Worm (Caenorhabditis elegans) whole organism, early embryonic: Measurements from ENCODE around the gene unc-96.

ENCODE experiments used
- ama-1 ChIP-seq: fragments of 150-350 bp; optimal IDR thresholded peaks from 2 replicates; lab custom pipeline; 2014
- hnd-1 ChIP-seq: sonication (generic microtip); optimal IDR thresholded peaks from 2 replicates; lab custom pipeline; 2016; ENCODE audit warnings: missing genetic modification characterization, missing compliant biosample characterization

DNA sequence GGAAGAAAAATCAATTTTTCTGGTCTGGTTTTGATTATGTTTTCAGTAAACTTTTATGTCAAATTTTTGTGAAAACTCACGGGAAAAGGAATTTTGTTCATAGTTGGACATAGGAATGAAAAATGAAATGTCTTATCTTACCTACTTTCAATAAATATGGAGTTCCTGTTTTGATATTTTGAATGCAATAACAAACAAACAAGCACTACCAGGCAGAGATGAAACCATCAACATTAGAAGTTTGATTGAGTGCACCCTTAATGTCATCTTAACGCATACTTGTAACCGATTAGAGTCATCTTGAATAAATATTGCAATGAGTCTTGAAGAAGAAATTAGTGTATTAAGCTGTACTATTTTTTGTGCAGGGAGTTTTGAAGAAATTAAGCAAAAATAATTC is 20.4 kb upstream of the unc-96 start, which contains the start of gene M6.11:
- TF ChIP-seq ama-1 (lab: Kevin White, UChicago) (no peak), hnd-1 (tag; lab: Kevin White, UChicago) (no peak)
